Worm (Caenorhabditis elegans) whole organism, mixed stage, embryonic: ENCODE data around the gene T21B6.3.

Source experiments
- blmp-1 ChIP-seq: fragments of 150-350 bp; optimal IDR thresholded peaks from 2 replicates; lab custom pipeline; 2014; ENCODE audit warnings: missing biosample characterization, missing genetic modification characterization
- lin-32 ChIP-seq: fragments of 200-800 bp; sonication (Bioruptor generic); optimal IDR thresholded peaks from 2 replicates; lab custom pipeline; 2018; ENCODE audit warnings: mild to moderate bottlenecking, missing genetic modification characterization, missing compliant biosample characterization
- mls-2 ChIP-seq: sonication (generic microtip); optimal IDR thresholded peaks from 2 replicates; lab custom pipeline; 2016; ENCODE audit warnings: mild to moderate bottlenecking, missing genetic modification characterization, moderate library complexity, missing compliant biosample characterization
- nhr-237 ChIP-seq: fragments of 150-350 bp; optimal IDR thresholded peaks from 2 replicates; lab custom pipeline; 2014; ENCODE audit warnings: missing biosample characterization, missing genetic modification characterization
- ztf-11 ChIP-seq: fragments of 150-350 bp; optimal IDR thresholded peaks from 2 replicates; lab custom pipeline; 2014; ENCODE audit warnings: missing biosample characterization, missing genetic modification characterization

DNA sequence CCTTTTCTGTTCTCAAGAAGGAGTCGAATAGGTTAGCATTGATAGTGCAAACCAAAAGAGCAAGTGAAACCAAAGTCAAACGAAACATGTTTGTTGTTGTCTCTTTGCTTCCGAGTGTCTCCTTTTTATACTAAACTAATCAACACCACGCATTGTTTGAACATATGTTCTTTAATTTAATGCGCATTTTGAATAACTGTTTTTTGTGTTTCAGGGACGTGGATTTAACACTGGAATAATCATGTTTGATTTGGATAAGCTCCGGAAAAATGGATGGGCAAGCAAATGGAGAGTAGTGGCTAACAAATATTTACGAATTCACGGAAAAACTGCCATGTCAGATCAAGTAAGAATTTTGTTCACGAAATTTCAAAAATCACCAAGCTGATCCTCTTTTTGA is 18.9 kb upstream of the T21B6.3 start, which contains the start of gene K09C8.9:
- TF ChIP-seq mls-2 (tag; lab: Kevin White, UChicago), result no peak
- no peak for TF ChIP-seq blmp-1 (tag; lab: Kevin White, UChicago)
- no peak for TF ChIP-seq nhr-237
- no peak for TF ChIP-seq ztf-11 (tag; lab: Kevin White, UChicago)
- TF ChIP-seq lin-32 (GFP tag; lab: Kevin White, UChicago), result no peak
